Worm (Caenorhabditis elegans): ENCODE measurements around the gene unc-60.

- TF ChIP-seq dao-5 (tag; optimal IDR thresholded peaks at IDR 0.05) (no peak), him-1 (tag; optimal IDR thresholded peaks at IDR 0.05) (no peak)
These were observed 7.9 kb upstream of the unc-60 start for ce11 chrV:1466949-1467348.
